Worm (Caenorhabditis elegans) whole organism, young adult: ENCODE measurements around the gene C32D5.8.

Experiments used
- B0035.1 ChIP-seq: sonication (generic microtip); optimal IDR thresholded peaks from 2 replicates; lab custom pipeline; 2016; ENCODE audit warnings: missing genetic modification characterization, mild to moderate bottlenecking, missing compliant biosample characterization, missing genotype, missing genetic modification reagents
- B0336.3 ChIP-seq: fragments of 200-800 bp; sonication (Bioruptor generic); IDR thresholded peaks from 2 replicates; pipeline ENCODE4 v1.3.6; 2022; ENCODE audit warnings: missing genetic modification characterization, missing compliant biosample characterization
- C17E4.6 ChIP-seq: fragments of 200-800 bp; sonication (Bioruptor generic); IDR thresholded peaks from 2 replicates; pipeline ENCODE4 v1.3.6; 2022; ENCODE audit warnings: missing genetic modification reagents, missing genetic modification characterization, missing compliant biosample characterization
- D2030.7 ChIP-seq: fragments of 200-800 bp; sonication (Bioruptor generic); IDR thresholded peaks from 2 replicates; pipeline ENCODE4 v1.3.6; 2022; ENCODE audit warnings: missing genetic modification reagents, missing genetic modification characterization, missing compliant biosample characterization
- F33H1.4 ChIP-seq: fragments of 200-800 bp; sonication (Bioruptor generic); IDR thresholded peaks from 2 replicates; pipeline ENCODE4 v1.3.6; 2022; ENCODE audit warnings: missing genetic modification reagents, missing genetic modification characterization, missing compliant biosample characterization
- F37B4.10 ChIP-seq: fragments of 200-800 bp; sonication (Bioruptor generic); IDR thresholded peaks from 2 replicates; pipeline ENCODE4 v1.3.6; 2022; ENCODE audit warnings: missing genetic modification characterization, missing compliant biosample characterization
- F55B11.4 ChIP-seq: sonication (generic microtip); optimal IDR thresholded peaks from 2 replicates; lab custom pipeline; 2016; ENCODE audit warnings: missing compliant biosample characterization, missing genetic modification characterization, borderline replicate concordance; ENCODE audit not compliant: insufficient read depth
- F57A8.1 ChIP-seq: fragments of 200-800 bp; sonication (Bioruptor generic); optimal IDR thresholded peaks from 2 replicates; lab custom pipeline; 2018; ENCODE audit warnings: mild to moderate bottlenecking, missing genetic modification characterization, moderate library complexity, missing compliant biosample characterization
- F57C9.4 ChIP-seq: sonication (generic microtip); optimal IDR thresholded peaks from 2 replicates; lab custom pipeline; 2017; ENCODE audit warnings: mild to moderate bottlenecking, missing genetic modification characterization, missing compliant biosample characterization
- K12H6.12 ChIP-seq: fragments of 200-800 bp; sonication (Bioruptor generic); optimal IDR thresholded peaks from 2 replicates; lab custom pipeline; 2018; ENCODE audit warnings: mild to moderate bottlenecking, missing genetic modification characterization, missing compliant biosample characterization
- Y53F4B.3 ChIP-seq: fragments of 200-800 bp; sonication (Bioruptor generic); IDR thresholded peaks from 2 replicates; pipeline ENCODE4 v1.3.6; 2022; ENCODE audit warnings: missing genetic modification reagents, missing genetic modification characterization, missing compliant biosample characterization
- Y53G8AR.9 ChIP-seq: fragments of 200-800 bp; sonication (Bioruptor generic); conservative IDR thresholded peaks from 2 replicates; pipeline ENCODE4 v1.3.6; 2022; ENCODE audit warnings: missing genetic modification reagents, missing genetic modification characterization, missing compliant biosample characterization
- Y56A3A.18 ChIP-seq: fragments of 200-800 bp; sonication (Bioruptor generic); IDR thresholded peaks from 2 replicates; pipeline ENCODE4 v1.3.6; 2022; ENCODE audit warnings: missing genetic modification reagents, missing genetic modification characterization, missing compliant biosample characterization
- Y79H2A.3 ChIP-seq: fragments of 200-800 bp; sonication (Bioruptor generic); conservative IDR thresholded peaks from 2 replicates; pipeline ENCODE4 v1.3.6; 2022; ENCODE audit warnings: missing genetic modification reagents, missing genetic modification characterization, missing compliant biosample characterization
- athp-1 ChIP-seq: sonication (generic microtip); optimal IDR thresholded peaks from 2 replicates; lab custom pipeline; 2017; ENCODE audit warnings: mild to moderate bottlenecking, missing genetic modification characterization, missing compliant biosample characterization
- attf-3 ChIP-seq: fragments of 200-800 bp; sonication (Bioruptor generic); conservative IDR thresholded peaks from 2 replicates; pipeline ENCODE4 v1.3.6; 2022; ENCODE audit warnings: missing genetic modification reagents, missing genetic modification characterization, missing compliant biosample characterization
- ccch-3 ChIP-seq: fragments of 200-800 bp; sonication (Bioruptor generic); optimal IDR thresholded peaks from 2 replicates; lab custom pipeline; 2018; ENCODE audit warnings: mild to moderate bottlenecking, missing genetic modification characterization, missing compliant biosample characterization
- cebp-1 ChIP-seq, 2 experiments: fragments of 200-800 bp in 1 of 2; sonication (Bioruptor generic) in 1 of 2; sonication (generic microtip) in 1 of 2; IDR thresholded peaks in 1 of 2; optimal IDR thresholded peaks in 1 of 2; 2 replicates each; pipeline versions ENCODE4 v1.3.6 to Lab custom; 2017 to 2022; ENCODE audit warnings: missing compliant biosample characterization in 2 of 2, missing genetic modification characterization in 2 of 2, mild to moderate bottlenecking in 1 of 2, missing genetic modification reagents in 1 of 2, moderate library complexity in 1 of 2
- ceh-100 ChIP-seq: fragments of 200-800 bp; sonication (Bioruptor generic); IDR thresholded peaks from 2 replicates; pipeline ENCODE4 v1.3.6; 2022; ENCODE audit warnings: missing genetic modification reagents, missing genetic modification characterization, missing compliant biosample characterization
- dpl-1 ChIP-seq: fragments of 150-350 bp; optimal IDR thresholded peaks from 2 replicates; lab custom pipeline; 2014; ENCODE audit warnings: missing biosample characterization, missing genetic modification reagents, missing genetic modification characterization
- ekl-4 ChIP-seq: fragments of 200-800 bp; sonication (Bioruptor generic); IDR thresholded peaks from 2 replicates; pipeline ENCODE4 v1.3.6; 2022; ENCODE audit warnings: missing genetic modification reagents, missing genetic modification characterization, missing compliant biosample characterization
- fkh-3 ChIP-seq: sonication (generic microtip); optimal IDR thresholded peaks from 2 replicates; lab custom pipeline; 2016; ENCODE audit warnings: mild to moderate bottlenecking, missing genetic modification characterization, missing compliant biosample characterization
- hlh-12 ChIP-seq: sonication (generic microtip); optimal IDR thresholded peaks from 2 replicates; lab custom pipeline; 2016; ENCODE audit warnings: missing genetic modification characterization, missing compliant biosample characterization
- hsf-1 ChIP-seq: fragments of 200-800 bp; sonication (Bioruptor generic); IDR thresholded peaks from 2 replicates; pipeline ENCODE4 v1.3.6; 2022; ENCODE audit warnings: missing genetic modification reagents, missing genetic modification characterization, missing compliant biosample characterization
- let-607 ChIP-seq, 2 experiments: fragments of 200-800 bp in 1 of 2; sonication (Bioruptor generic) in 1 of 2; sonication (generic microtip) in 1 of 2; optimal IDR thresholded peaks; 2 replicates each; lab custom pipeline; 2016 to 2018; ENCODE audit warnings: mild to moderate bottlenecking in 2 of 2, missing compliant biosample characterization in 2 of 2, missing genetic modification characterization in 2 of 2, moderate library complexity in 2 of 2, missing genotype in 1 of 2
- lin-35 ChIP-seq, 3 experiments: fragments of 150-350 bp in 2 of 3; sonication (generic microtip) in 1 of 3; optimal IDR thresholded peaks; 2 replicates each; lab custom pipeline; 2014 to 2018; ENCODE audit warnings: missing biosample characterization in 3 of 3, missing genetic modification characterization in 3 of 3, missing genetic modification reagents in 3 of 3
- lsy-27 ChIP-seq: sonication (generic microtip); optimal IDR thresholded peaks from 2 replicates; lab custom pipeline; 2017; ENCODE audit warnings: missing genetic modification characterization, mild to moderate bottlenecking, missing compliant biosample characterization, antibody characterized with exemption, missing genotype, borderline replicate concordance; ENCODE audit not compliant: insufficient read depth
- madf-3 ChIP-seq: fragments of 200-800 bp; sonication (Bioruptor generic); IDR thresholded peaks from 2 replicates; pipeline ENCODE4 v1.3.6; 2022; ENCODE audit warnings: missing genetic modification reagents, missing genetic modification characterization, missing compliant biosample characterization
- madf-8 ChIP-seq: fragments of 200-800 bp; sonication (Bioruptor generic); conservative IDR thresholded peaks from 2 replicates; pipeline ENCODE4 v1.3.6; 2022; ENCODE audit warnings: missing genetic modification reagents, missing genetic modification characterization, missing compliant biosample characterization
- mcd-1 ChIP-seq: fragments of 200-800 bp; sonication (Bioruptor generic); IDR thresholded peaks from 2 replicates; pipeline ENCODE4 v1.3.6; 2022; ENCODE audit warnings: missing genetic modification reagents, missing genetic modification characterization, missing compliant biosample characterization
- mxl-1 ChIP-seq: sonication (generic microtip); optimal IDR thresholded peaks from 2 replicates; lab custom pipeline; 2016; ENCODE audit warnings: missing genetic modification characterization, missing compliant biosample characterization
- nfya-2 ChIP-seq: fragments of 200-800 bp; sonication (Bioruptor generic); IDR thresholded peaks from 2 replicates; pipeline ENCODE4 v1.3.6; 2022; ENCODE audit warnings: missing genetic modification reagents, missing genetic modification characterization, missing compliant biosample characterization
- nhr-27 ChIP-seq: fragments of 200-800 bp; sonication (Bioruptor generic); optimal IDR thresholded peaks from 2 replicates; lab custom pipeline; 2018; ENCODE audit warnings: mild to moderate bottlenecking, missing genetic modification characterization, moderate library complexity, missing compliant biosample characterization
- pbrm-1 ChIP-seq: fragments of 200-800 bp; sonication (Bioruptor generic); IDR thresholded peaks from 2 replicates; pipeline ENCODE4 v1.3.6; 2022; ENCODE audit warnings: missing genetic modification reagents, missing genetic modification characterization, missing compliant biosample characterization
- rec-8 ChIP-seq, 2 experiments: sonication (generic microtip); optimal IDR thresholded peaks; 2 replicates each; lab custom pipeline; 2016; ENCODE audit warnings: mild to moderate bottlenecking in 2 of 2, missing genetic modification characterization in 2 of 2, missing genetic modification reagents in 2 of 2, missing genotype in 2 of 2, missing biosample characterization in 1 of 2, missing compliant biosample characterization in 1 of 2, moderate library complexity in 1 of 2
- repo-1 ChIP-seq: sonication (generic microtip); optimal IDR thresholded peaks from 2 replicates; lab custom pipeline; 2017; ENCODE audit warnings: mild to moderate bottlenecking, missing genetic modification characterization, missing compliant biosample characterization
- sdz-38 ChIP-seq: sonication (generic microtip); optimal IDR thresholded peaks from 2 replicates; lab custom pipeline; 2016; ENCODE audit warnings: missing genotype, missing genetic modification characterization, missing compliant biosample characterization
- snpc-3.4 ChIP-seq: sonication (generic microtip); optimal IDR thresholded peaks from 2 replicates; lab custom pipeline; 2017; ENCODE audit warnings: missing genetic modification characterization, mild to moderate bottlenecking, missing compliant biosample characterization, antibody characterized with exemption, moderate library complexity, missing genotype, missing genetic modification reagents
- snpc-4 ChIP-seq, 5 experiments: fragments of 150-350 bp in 1 of 5; sonication (generic microtip) in 4 of 5; optimal IDR thresholded peaks; 2 replicates each; lab custom pipeline; 2014 to 2018; ENCODE audit warnings: missing genetic modification characterization in 5 of 5, missing biosample characterization in 3 of 5, antibody characterized with exemption in 2 of 5, mild to moderate bottlenecking in 2 of 5, missing compliant biosample characterization in 2 of 5, missing genotype in 2 of 5, moderate library complexity in 2 of 5, missing genetic modification reagents in 1 of 5
- somi-1 ChIP-seq: fragments of 200-800 bp; sonication (Bioruptor generic); optimal IDR thresholded peaks from 2 replicates; lab custom pipeline; 2018; ENCODE audit warnings: mild to moderate bottlenecking, missing genetic modification characterization, missing compliant biosample characterization
- tbx-9 ChIP-seq: sonication (generic microtip); optimal IDR thresholded peaks from 2 replicates; lab custom pipeline; 2016; ENCODE audit warnings: borderline replicate concordance, missing genetic modification characterization, inconsistent platforms, missing compliant biosample characterization
- zfh-2 ChIP-seq: fragments of 200-800 bp; sonication (Bioruptor generic); conservative IDR thresholded peaks from 2 replicates; pipeline ENCODE4 v1.3.6; 2022; ENCODE audit warnings: missing genetic modification reagents, missing genetic modification characterization, missing compliant biosample characterization
- ztf-18 ChIP-seq: sonication (generic microtip); optimal IDR thresholded peaks from 2 replicates; lab custom pipeline; 2016; ENCODE audit warnings: missing genotype, mild to moderate bottlenecking, missing genetic modification characterization, missing compliant biosample characterization
- ztf-22 ChIP-seq: fragments of 200-800 bp; sonication (Bioruptor generic); optimal IDR thresholded peaks from 2 replicates; lab custom pipeline; 2018; ENCODE audit warnings: mild to moderate bottlenecking, missing genetic modification characterization, moderate library complexity, missing compliant biosample characterization
- ztf-25 ChIP-seq: fragments of 200-800 bp; sonication (Bioruptor generic); IDR thresholded peaks from 2 replicates; pipeline ENCODE4 v1.3.6; 2022; ENCODE audit warnings: missing genetic modification reagents, missing genetic modification characterization, missing compliant biosample characterization
- ztf-6 ChIP-seq: fragments of 200-800 bp; sonication (Bioruptor generic); IDR thresholded peaks from 2 replicates; pipeline ENCODE4 v1.3.6; 2022; ENCODE audit warnings: missing genetic modification reagents, missing genetic modification characterization, missing compliant biosample characterization

C32D5.8 gene

DNA sequence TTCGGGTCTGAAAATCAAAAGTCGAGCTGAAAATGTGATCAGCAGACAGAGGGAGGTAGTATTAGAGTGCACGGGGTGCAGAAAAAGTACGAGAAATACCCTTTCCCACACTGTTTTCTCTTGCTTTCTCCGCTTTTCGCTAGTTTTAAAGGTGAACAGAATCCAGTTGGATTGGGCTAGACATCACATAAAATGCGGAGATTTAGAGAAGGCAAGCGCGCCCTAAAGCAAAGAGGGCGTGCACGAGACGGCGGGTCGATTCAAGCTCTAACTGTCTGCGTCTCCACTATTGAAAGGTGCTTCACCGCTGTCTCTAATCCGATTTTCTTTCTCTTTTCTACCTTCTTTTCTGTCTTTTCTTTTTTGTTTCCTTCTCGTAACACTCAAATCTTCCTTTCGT lies 24.3 kb upstream of the C32D5.8 start (continued):
- TF ChIP-seq F57A8.1 (GFP tag; lab: Kevin White, UChicago) (no peak), attf-3 (GFP tag; lab: Robert Waterston, UW) (peak; percentile 45; the same call in 1 of the 2 replicates), pbrm-1 (GFP tag; lab: Robert Waterston, UW) (peak; percentile 92), K12H6.12 (tag; lab: Kevin White, UChicago) (peak; percentile 68), B0336.3 (peak; percentile 76), B0035.1 (tag; lab: Kevin White, UChicago) (no peak), madf-8 (peak; percentile 57), snpc-4 (GFP tag; optimal IDR thresholded peaks at IDR 0.05; lab: Kevin White, UChicago) (no peak), snpc-4 (tag; optimal IDR thresholded peaks at IDR 0.05; lab: Kevin White, UChicago) (peak; percentile 31 to 63 (median 53)), mxl-1 (tag; lab: Kevin White, UChicago) (no peak), repo-1 (tag; lab: Kevin White, UChicago) (no peak), snpc-3.4 (peak; percentile 73), mcd-1 (peak; percentile 95), hsf-1 (no peak), fkh-3 (tag; lab: Kevin White, UChicago) (no peak), Y53G8AR.9 (peak; percentile 42; the same call in 1 of the 2 replicates), somi-1 (peak; percentile 67), ztf-22 (no peak), athp-1 (tag; lab: Kevin White, UChicago) (peak; percentile 67), C17E4.6 (GFP tag; lab: Robert Waterston, UW) (no peak), zfh-2 (GFP tag; lab: Robert Waterston, UW) (peak; percentile 89), F55B11.4 (no peak), F37B4.10 (GFP tag; lab: Robert Waterston, UW) (no peak), nhr-27 (tag; lab: Kevin White, UChicago) (no peak), hlh-12 (tag; lab: Kevin White, UChicago) (no peak), ekl-4 (peak; percentile 59; the same call in 1 of the 2 replicates), lsy-27 (tag; lab: Kevin White, UChicago) (no peak), ceh-100 (GFP tag; lab: Robert Waterston, UW) (peak; percentile 66), cebp-1 (GFP tag; IDR thresholded peaks at IDR 0.05; lab: Robert Waterston, UW) (no peak), cebp-1 (tag; optimal IDR thresholded peaks at IDR 0.05; lab: Kevin White, UChicago) (peak; percentile 77), ztf-18 (peak; percentile 75), F33H1.4 (GFP tag; lab: Robert Waterston, UW) (peak; percentile 73), F57C9.4 (tag; lab: Kevin White, UChicago) (no peak), let-607 (tag; optimal IDR thresholded peaks at IDR 0.05; lab: Kevin White, UChicago) (no peak), Y56A3A.18 (GFP tag; lab: Robert Waterston, UW) (no peak), ccch-3 (GFP tag; lab: Kevin White, UChicago) (no peak), nfya-2 (GFP tag; lab: Robert Waterston, UW) (no peak), sdz-38 (tag; lab: Kevin White, UChicago) (no peak), D2030.7 (GFP tag; lab: Robert Waterston, UW) (peak; percentile 85), dpl-1 (GFP tag; lab: Kevin White, UChicago) (no peak), lin-35 (GFP tag; optimal IDR thresholded peaks at IDR 0.05; lab: Kevin White, UChicago) (peak in 1 of 3 experiments; percentile 48), madf-3 (0 out of 2 replicates have a peak, but pooled peaks have one; percentile 13), ztf-25 (no peak), rec-8 (tag; optimal IDR thresholded peaks at IDR 0.05; lab: Kevin White, UChicago) (no peak), Y53F4B.3 (GFP tag; lab: Robert Waterston, UW) (no peak), ztf-6 (GFP tag; lab: Robert Waterston, UW) (no peak), Y79H2A.3 (no peak), tbx-9 (tag; lab: Kevin White, UChicago) (no peak)
